Worm (Caenorhabditis elegans): Measurements from ENCODE around the gene F25B3.4.

The F25B3.4 gene

DNA sequence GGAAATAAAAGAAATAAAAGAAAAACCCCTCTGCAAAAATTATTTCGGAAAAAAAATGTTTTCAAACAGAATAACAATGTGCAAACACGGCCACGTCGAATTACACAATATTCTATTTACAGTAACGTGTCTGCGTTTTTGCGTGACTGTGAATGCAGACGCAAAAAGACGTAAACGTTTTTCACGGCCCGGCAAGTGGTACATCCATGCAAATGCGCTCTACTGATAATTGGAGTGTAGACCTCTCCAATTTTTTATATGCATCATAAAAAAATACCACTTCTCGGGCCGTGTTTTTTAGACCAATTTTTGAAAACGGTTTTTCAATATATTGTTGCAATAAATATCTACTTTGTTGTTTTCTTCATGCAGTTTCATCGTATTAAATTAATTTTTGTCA, 19.1 kb downstream of the F25B3.4 start, which contains the start of gene nstp-10 (continued):
- no peak for TF ChIP-seq ces-1 (GFP tag; optimal IDR thresholded peaks at IDR 0.05)
- TF ChIP-seq sptf-1 (tag; optimal IDR thresholded peaks at IDR 0.05), result no peak
- no peak for TF ChIP-seq ceh-8 (GFP tag; optimal IDR thresholded peaks at IDR 0.05)
- peak; percentile 12 for TF ChIP-seq mep-1 (tag; optimal IDR thresholded peaks at IDR 0.05)
- peak; percentile 62 to 79 for TF ChIP-seq lsy-2 (tag; optimal IDR thresholded peaks at IDR 0.05)
- peak; percentile 12 for TF ChIP-seq fos-1 (tag; optimal IDR thresholded peaks at IDR 0.05)

DNA sequence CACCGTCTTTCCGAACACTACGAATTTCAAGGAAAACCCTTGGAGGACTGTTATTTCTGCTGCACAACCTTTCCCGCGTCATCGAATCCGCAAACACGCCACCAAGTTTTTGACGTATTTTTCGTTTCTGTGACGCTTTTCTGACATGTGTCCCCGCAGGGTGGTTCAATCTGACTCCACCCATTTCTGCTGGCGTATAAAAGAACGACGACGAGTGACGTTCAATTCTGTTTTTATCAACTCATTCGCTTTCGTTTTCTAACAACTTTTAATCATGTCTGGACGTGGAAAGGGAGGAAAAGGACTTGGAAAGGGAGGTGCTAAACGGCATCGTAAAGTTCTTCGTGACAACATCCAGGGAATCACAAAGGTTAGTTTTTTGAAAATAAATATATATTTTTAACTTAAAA, 21.7 kb downstream of the F25B3.4 start, which contains the start of gene his-37:
Gene his-37 (plus strand): TSS at position 246 of the 410 bp plus-strand sequence.
- TF ChIP-seq C16A3.4 (tag; optimal IDR thresholded peaks at IDR 0.05), result peak; percentile 99
- TF ChIP-seq nhr-11 (tag; optimal IDR thresholded peaks at IDR 0.05), result peak; percentile 97
- peak; percentile 63 for TF ChIP-seq nhr-12 (tag; optimal IDR thresholded peaks at IDR 0.05)
- peak; percentile 98 for TF ChIP-seq rnt-1 (tag; optimal IDR thresholded peaks at IDR 0.05)
- TF ChIP-seq hpl-2 (GFP tag; optimal IDR thresholded peaks at IDR 0.05), result peak; percentile 97
- peak; percentile 99 for TF ChIP-seq mep-1 (tag; optimal IDR thresholded peaks at IDR 0.05)
- TF ChIP-seq lsy-2 (tag; optimal IDR thresholded peaks at IDR 0.05), result peak; percentile 95 to 97
- TF ChIP-seq nhr-20 (tag; optimal IDR thresholded peaks at IDR 0.05), result peak; percentile 99
- peak; percentile 60 for TF ChIP-seq nhr-84 (tag; optimal IDR thresholded peaks at IDR 0.05)
- peak; percentile 99 for TF ChIP-seq unc-130 (tag; optimal IDR thresholded peaks at IDR 0.05)
- peak; percentile 2 for TF ChIP-seq ces-1 (GFP tag; optimal IDR thresholded peaks at IDR 0.05)
- peak; percentile 92 for TF ChIP-seq zip-4 (GFP tag; optimal IDR thresholded peaks at IDR 0.05)
- peak; percentile 97 to 99 (median 99) for TF ChIP-seq ceh-82 (tag; optimal IDR thresholded peaks at IDR 0.05)
- peak; percentile 65 for TF ChIP-seq nhr-28 (tag; optimal IDR thresholded peaks at IDR 0.05)
- TF ChIP-seq sptf-1 (tag; optimal IDR thresholded peaks at IDR 0.05), result no peak
- peak; percentile 92 for TF ChIP-seq lin-15B (tag; optimal IDR thresholded peaks at IDR 0.05)
- peak; percentile 86 for TF ChIP-seq C04F5.9 (tag; optimal IDR thresholded peaks at IDR 0.05)
- TF ChIP-seq hlh-17 (GFP tag; optimal IDR thresholded peaks at IDR 0.05; ENCODE audit: borderline replicate concordance), result no peak
- peak; percentile 83 to 89 (median 85) for TF ChIP-seq dpl-1 (GFP tag; optimal IDR thresholded peaks at IDR 0.05)
- peak; percentile 99 for TF ChIP-seq pax-3 (tag; optimal IDR thresholded peaks at IDR 0.05)
- peak; percentile 93 for TF ChIP-seq snpc-4 (tag; optimal IDR thresholded peaks at IDR 0.05)
- TF ChIP-seq egl-13 (tag; optimal IDR thresholded peaks at IDR 0.05), result peak; percentile 99
- peak; percentile 95 for TF ChIP-seq irx-1 (tag; optimal IDR thresholded peaks at IDR 0.05)
- peak; percentile 92 for TF ChIP-seq elt-2 (tag; optimal IDR thresholded peaks at IDR 0.05)
- TF ChIP-seq ceh-88 (GFP tag; IDR thresholded peaks at IDR 0.05), result peak; percentile 99
- TF ChIP-seq lin-13 (GFP tag; optimal IDR thresholded peaks at IDR 0.05), result peak; percentile 98
- TF ChIP-seq sup-37 (GFP tag; optimal IDR thresholded peaks at IDR 0.05), result peak; percentile 92
- TF ChIP-seq ets-5 (GFP tag; IDR thresholded peaks at IDR 0.05), result no peak
- TF ChIP-seq unc-62 (GFP tag; optimal IDR thresholded peaks at IDR 0.05), result peak; percentile 88
- peak; percentile 90 for TF ChIP-seq lin-39 (tag; optimal IDR thresholded peaks at IDR 0.05)
- TF ChIP-seq tbx-2 (tag; optimal IDR thresholded peaks at IDR 0.05), result peak; percentile 98
- TF ChIP-seq lin-14 (GFP tag; optimal IDR thresholded peaks at IDR 0.05), result peak; percentile 100
- peak; percentile 89 to 95 for TF ChIP-seq lin-35 (GFP tag; optimal IDR thresholded peaks at IDR 0.05)
- TF ChIP-seq lir-3 (tag; optimal IDR thresholded peaks at IDR 0.05; ENCODE audit: poor library complexity), result peak; percentile 92
- TF ChIP-seq fkh-10 (GFP tag; optimal IDR thresholded peaks at IDR 0.05), result peak; percentile 99
- TF ChIP-seq Y116A8C.19 (tag; optimal IDR thresholded peaks at IDR 0.05; ENCODE audit: borderline replicate concordance), result no peak
- no peak for TF ChIP-seq hlh-4 (tag; optimal IDR thresholded peaks at IDR 0.05)
- TF ChIP-seq unc-98 (GFP tag; IDR thresholded peaks at IDR 0.05), result peak; percentile 38; the same call in 1 of the 2 replicates
- TF ChIP-seq alr-1 (tag; optimal IDR thresholded peaks at IDR 0.05; ENCODE audit: borderline replicate concordance), result no peak
- TF ChIP-seq unc-86 (tag; optimal IDR thresholded peaks at IDR 0.05), result peak; percentile 98
- TF ChIP-seq nhr-90 (tag; optimal IDR thresholded peaks at IDR 0.05; ENCODE audit: poor library complexity), result peak; percentile 99
- TF ChIP-seq fos-1 (tag; optimal IDR thresholded peaks at IDR 0.05), result peak; percentile 97
- TF ChIP-seq vab-15 (tag; optimal IDR thresholded peaks at IDR 0.05), result peak; percentile 74
- peak; percentile 99 for TF ChIP-seq snu-23 (GFP tag; optimal IDR thresholded peaks at IDR 0.05)
- peak; percentile 78 to 99 (median 98) for TF ChIP-seq elt-3 (tag; optimal IDR thresholded peaks at IDR 0.05)
- TF ChIP-seq ceh-8 (GFP tag; optimal IDR thresholded peaks at IDR 0.05), result peak; percentile 96
- TF ChIP-seq aly-2 (tag; optimal IDR thresholded peaks at IDR 0.05), result peak; percentile 90
- no peak for TF ChIP-seq tlp-1 (tag; optimal IDR thresholded peaks at IDR 0.05)
- TF ChIP-seq mab-9 (GFP tag; IDR thresholded peaks at IDR 0.05), result peak; percentile 93
